Worm (Caenorhabditis elegans) whole organism, young adult: ENCODE data around the gene rpap-3.

ENCODE experiments used
- B0019.2 ChIP-seq: fragments of 200-800 bp; sonication (Bioruptor generic); conservative IDR thresholded peaks from 2 replicates; pipeline ENCODE4 v1.3.6; 2022; ENCODE audit warnings: missing genetic modification reagents, missing genetic modification characterization, missing compliant biosample characterization
- B0261.1 ChIP-seq: sonication (generic microtip); optimal IDR thresholded peaks from 2 replicates; lab custom pipeline; 2016; ENCODE audit warnings: mild to moderate bottlenecking, missing genetic modification characterization, moderate library complexity, missing compliant biosample characterization
- B0336.3 ChIP-seq: fragments of 200-800 bp; sonication (Bioruptor generic); IDR thresholded peaks from 2 replicates; pipeline ENCODE4 v1.3.6; 2022; ENCODE audit warnings: missing genetic modification characterization, missing compliant biosample characterization
- F10E7.11 ChIP-seq: sonication (generic microtip); optimal IDR thresholded peaks from 2 replicates; lab custom pipeline; 2017; ENCODE audit warnings: mild to moderate bottlenecking, missing genetic modification characterization, moderate library complexity, missing compliant biosample characterization
- F33H1.4 ChIP-seq: fragments of 200-800 bp; sonication (Bioruptor generic); IDR thresholded peaks from 2 replicates; pipeline ENCODE4 v1.3.6; 2022; ENCODE audit warnings: missing genetic modification reagents, missing genetic modification characterization, missing compliant biosample characterization
- F57A8.1 ChIP-seq: fragments of 200-800 bp; sonication (Bioruptor generic); optimal IDR thresholded peaks from 2 replicates; lab custom pipeline; 2018; ENCODE audit warnings: mild to moderate bottlenecking, missing genetic modification characterization, moderate library complexity, missing compliant biosample characterization
- T07F8.4 ChIP-seq: sonication (generic microtip); optimal IDR thresholded peaks from 2 replicates; lab custom pipeline; 2016; ENCODE audit warnings: mild to moderate bottlenecking, missing genetic modification characterization, moderate library complexity, missing compliant biosample characterization
- T26A5.8 ChIP-seq: sonication (generic microtip); optimal IDR thresholded peaks from 2 replicates; lab custom pipeline; 2016; ENCODE audit warnings: missing genetic modification characterization, missing compliant biosample characterization
- Y67H2A.10 ChIP-seq: fragments of 200-800 bp; sonication (Bioruptor generic); conservative IDR thresholded peaks from 2 replicates; pipeline ENCODE4 v1.3.6; 2022; ENCODE audit warnings: missing genetic modification reagents, missing genetic modification characterization, missing compliant biosample characterization
- Y79H2A.3 ChIP-seq: fragments of 200-800 bp; sonication (Bioruptor generic); conservative IDR thresholded peaks from 2 replicates; pipeline ENCODE4 v1.3.6; 2022; ENCODE audit warnings: missing genetic modification reagents, missing genetic modification characterization, missing compliant biosample characterization
- ZK185.1 ChIP-seq: sonication (generic microtip); optimal IDR thresholded peaks from 2 replicates; lab custom pipeline; 2016; ENCODE audit warnings: mild to moderate bottlenecking, missing genetic modification characterization, missing compliant biosample characterization; ENCODE audit not compliant: poor library complexity, severe bottlenecking
- aptf-2 ChIP-seq: fragments of 200-800 bp; sonication (Bioruptor generic); conservative IDR thresholded peaks from 2 replicates; pipeline ENCODE4 v1.3.6; 2022; ENCODE audit warnings: missing genetic modification reagents, missing genetic modification characterization, missing compliant biosample characterization
- atf-7 ChIP-seq: sonication (generic microtip); optimal IDR thresholded peaks from 2 replicates; lab custom pipeline; 2017; ENCODE audit warnings: mild to moderate bottlenecking, missing genetic modification characterization, missing compliant biosample characterization
- attf-3 ChIP-seq: fragments of 200-800 bp; sonication (Bioruptor generic); conservative IDR thresholded peaks from 2 replicates; pipeline ENCODE4 v1.3.6; 2022; ENCODE audit warnings: missing genetic modification reagents, missing genetic modification characterization, missing compliant biosample characterization
- bed-1 ChIP-seq: fragments of 200-800 bp; sonication (Bioruptor generic); IDR thresholded peaks from 2 replicates; pipeline ENCODE4 v1.3.6; 2022; ENCODE audit warnings: missing genetic modification reagents, missing genetic modification characterization, missing compliant biosample characterization
- ccch-3 ChIP-seq: fragments of 200-800 bp; sonication (Bioruptor generic); optimal IDR thresholded peaks from 2 replicates; lab custom pipeline; 2018; ENCODE audit warnings: mild to moderate bottlenecking, missing genetic modification characterization, missing compliant biosample characterization
- cebp-1 ChIP-seq, 2 experiments: fragments of 200-800 bp in 1 of 2; sonication (Bioruptor generic) in 1 of 2; sonication (generic microtip) in 1 of 2; IDR thresholded peaks in 1 of 2; optimal IDR thresholded peaks in 1 of 2; 2 replicates each; pipeline versions ENCODE4 v1.3.6 to Lab custom; 2017 to 2022; ENCODE audit warnings: missing compliant biosample characterization in 2 of 2, missing genetic modification characterization in 2 of 2, mild to moderate bottlenecking in 1 of 2, missing genetic modification reagents in 1 of 2, moderate library complexity in 1 of 2
- ceh-100 ChIP-seq: fragments of 200-800 bp; sonication (Bioruptor generic); IDR thresholded peaks from 2 replicates; pipeline ENCODE4 v1.3.6; 2022; ENCODE audit warnings: missing genetic modification reagents, missing genetic modification characterization, missing compliant biosample characterization
- ceh-58 ChIP-seq: fragments of 200-800 bp; sonication (Bioruptor generic); IDR thresholded peaks from 2 replicates; pipeline ENCODE4 v1.3.6; 2022; ENCODE audit warnings: missing genetic modification characterization, missing compliant biosample characterization
- dpl-1 ChIP-seq: fragments of 150-350 bp; optimal IDR thresholded peaks from 2 replicates; lab custom pipeline; 2014; ENCODE audit warnings: missing biosample characterization, missing genetic modification reagents, missing genetic modification characterization
- egl-18 ChIP-seq: fragments of 200-800 bp; sonication (Bioruptor generic); IDR thresholded peaks from 2 replicates; pipeline ENCODE4 v1.3.6; 2022; ENCODE audit warnings: missing genetic modification reagents, missing genetic modification characterization, missing compliant biosample characterization
- egrh-3 ChIP-seq: fragments of 200-800 bp; sonication (Bioruptor generic); IDR thresholded peaks from 2 replicates; pipeline ENCODE4 v1.3.6; 2022; ENCODE audit warnings: missing genetic modification reagents, missing genetic modification characterization, missing compliant biosample characterization
- ets-4 ChIP-seq: fragments of 200-800 bp; sonication (Bioruptor generic); optimal IDR thresholded peaks from 2 replicates; lab custom pipeline; 2018; ENCODE audit warnings: mild to moderate bottlenecking, missing genetic modification characterization, missing compliant biosample characterization
- hlh-12 ChIP-seq: sonication (generic microtip); optimal IDR thresholded peaks from 2 replicates; lab custom pipeline; 2016; ENCODE audit warnings: missing genetic modification characterization, missing compliant biosample characterization
- hrde-1 ChIP-seq: sonication (generic microtip); optimal IDR thresholded peaks from 2 replicates; lab custom pipeline; 2016; ENCODE audit warnings: missing genetic modification characterization, mild to moderate bottlenecking, missing compliant biosample characterization, moderate library complexity, missing genotype, missing genetic modification reagents, borderline replicate concordance
- lag-1 ChIP-seq: fragments of 200-800 bp; sonication (Bioruptor generic); IDR thresholded peaks from 2 replicates; pipeline ENCODE4 v1.3.6; 2022; ENCODE audit warnings: missing genetic modification reagents, missing genetic modification characterization, missing compliant biosample characterization
- let-526 ChIP-seq: fragments of 200-800 bp; sonication (Bioruptor generic); IDR thresholded peaks from 2 replicates; pipeline ENCODE4 v1.3.6; 2022; ENCODE audit warnings: missing genetic modification reagents, missing genetic modification characterization, missing compliant biosample characterization
- lin-40 ChIP-seq: sonication (generic microtip); optimal IDR thresholded peaks from 2 replicates; lab custom pipeline; 2016; ENCODE audit warnings: missing genetic modification characterization, mild to moderate bottlenecking, missing compliant biosample characterization, missing genotype, missing genetic modification reagents
- lir-1 ChIP-seq: fragments of 200-800 bp; sonication (Bioruptor generic); conservative IDR thresholded peaks from 2 replicates; pipeline ENCODE4 v1.3.6; 2022; ENCODE audit warnings: missing genetic modification reagents, missing genetic modification characterization, missing compliant biosample characterization
- madf-6 ChIP-seq: fragments of 200-800 bp; sonication (Bioruptor generic); IDR thresholded peaks from 2 replicates; pipeline ENCODE4 v1.3.6; 2022; ENCODE audit warnings: missing genetic modification reagents, missing genetic modification characterization, missing compliant biosample characterization
- mcd-1 ChIP-seq: fragments of 200-800 bp; sonication (Bioruptor generic); IDR thresholded peaks from 2 replicates; pipeline ENCODE4 v1.3.6; 2022; ENCODE audit warnings: missing genetic modification reagents, missing genetic modification characterization, missing compliant biosample characterization
- mxl-1 ChIP-seq: sonication (generic microtip); optimal IDR thresholded peaks from 2 replicates; lab custom pipeline; 2016; ENCODE audit warnings: missing genetic modification characterization, missing compliant biosample characterization
- nhr-120 ChIP-seq: fragments of 200-800 bp; sonication (Bioruptor generic); IDR thresholded peaks from 2 replicates; pipeline ENCODE4 v1.3.6; 2022; ENCODE audit warnings: missing genetic modification characterization, missing compliant biosample characterization
- nhr-179 ChIP-seq: sonication (generic microtip); optimal IDR thresholded peaks from 2 replicates; lab custom pipeline; 2016; ENCODE audit warnings: mild to moderate bottlenecking, missing genetic modification characterization, missing compliant biosample characterization
- nhr-90 ChIP-seq: sonication (generic microtip); optimal IDR thresholded peaks from 2 replicates; lab custom pipeline; 2016; ENCODE audit warnings: missing genotype, mild to moderate bottlenecking, missing genetic modification characterization, missing compliant biosample characterization
- sdz-38 ChIP-seq: sonication (generic microtip); optimal IDR thresholded peaks from 2 replicates; lab custom pipeline; 2016; ENCODE audit warnings: missing genotype, missing genetic modification characterization, missing compliant biosample characterization
- snpc-1.1 ChIP-seq: sonication (generic microtip); optimal IDR thresholded peaks from 2 replicates; lab custom pipeline; 2017; ENCODE audit warnings: missing genetic modification characterization, mild to moderate bottlenecking, missing compliant biosample characterization, antibody characterized with exemption, moderate library complexity, missing genotype, missing genetic modification reagents; ENCODE audit not compliant: insufficient read depth
- snpc-4 ChIP-seq, 5 experiments: fragments of 150-350 bp in 1 of 5; sonication (generic microtip) in 4 of 5; optimal IDR thresholded peaks; 2 replicates each; lab custom pipeline; 2014 to 2018; ENCODE audit warnings: missing genetic modification characterization in 5 of 5, missing biosample characterization in 3 of 5, antibody characterized with exemption in 2 of 5, mild to moderate bottlenecking in 2 of 5, missing compliant biosample characterization in 2 of 5, missing genotype in 2 of 5, moderate library complexity in 2 of 5, missing genetic modification reagents in 1 of 5
- unc-130 ChIP-seq: sonication (generic microtip); optimal IDR thresholded peaks from 2 replicates; lab custom pipeline; 2016; ENCODE audit warnings: missing genetic modification reagents, missing genetic modification characterization, missing compliant biosample characterization
- xnd-1 ChIP-seq: sonication (generic microtip); optimal IDR thresholded peaks from 2 replicates; lab custom pipeline; 2016; ENCODE audit warnings: missing genotype, missing genetic modification reagents, missing genetic modification characterization, missing compliant biosample characterization
- ztf-22 ChIP-seq: fragments of 200-800 bp; sonication (Bioruptor generic); optimal IDR thresholded peaks from 2 replicates; lab custom pipeline; 2018; ENCODE audit warnings: mild to moderate bottlenecking, missing genetic modification characterization, moderate library complexity, missing compliant biosample characterization
- ztf-25 ChIP-seq: fragments of 200-800 bp; sonication (Bioruptor generic); IDR thresholded peaks from 2 replicates; pipeline ENCODE4 v1.3.6; 2022; ENCODE audit warnings: missing genetic modification reagents, missing genetic modification characterization, missing compliant biosample characterization
- ztf-6 ChIP-seq: fragments of 200-800 bp; sonication (Bioruptor generic); IDR thresholded peaks from 2 replicates; pipeline ENCODE4 v1.3.6; 2022; ENCODE audit warnings: missing genetic modification reagents, missing genetic modification characterization, missing compliant biosample characterization

The rpap-3 gene

DNA sequence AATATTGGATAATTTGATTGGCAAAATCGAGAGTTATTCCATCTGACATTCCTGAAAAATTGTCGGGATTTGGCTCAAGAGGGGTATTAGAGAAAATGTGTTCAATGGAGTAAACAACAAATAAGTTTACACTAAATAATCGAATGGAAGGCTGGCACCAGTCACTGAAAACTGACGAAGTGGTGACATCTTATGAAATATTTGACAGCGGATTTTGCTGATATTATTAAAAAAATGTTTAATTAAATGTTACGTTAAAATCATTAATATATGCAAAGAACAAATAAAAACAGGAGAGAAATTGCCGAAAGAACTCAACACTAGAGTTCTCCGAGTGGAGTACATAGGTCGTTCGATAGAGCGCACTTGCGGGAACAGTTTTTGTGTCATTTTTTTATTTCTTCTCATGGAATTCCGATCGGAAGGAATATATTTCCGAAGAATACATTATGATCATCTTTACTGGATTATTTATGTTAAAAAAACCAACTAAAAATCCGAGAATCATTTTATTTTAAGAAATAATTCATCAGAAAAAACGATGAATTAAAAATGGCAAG is 6.8 kb upstream of the rpap-3 start, which contains the start of gene tag-322 (continued):
- TF ChIP-seq cebp-1 (GFP tag; IDR thresholded peaks at IDR 0.05; lab: Robert Waterston, UW) (no peak), cebp-1 (tag; optimal IDR thresholded peaks at IDR 0.05; lab: Kevin White, UChicago) (peak; percentile 41), F10E7.11 (tag; lab: Kevin White, UChicago) (no peak), B0261.1 (no peak), ccch-3 (no peak), hrde-1 (tag; lab: Kevin White, UChicago) (no peak), egl-18 (GFP tag; lab: Robert Waterston, UW) (no peak), Y79H2A.3 (GFP tag; lab: Robert Waterston, UW) (no peak), snpc-4 (GFP tag; optimal IDR thresholded peaks at IDR 0.05; lab: Kevin White, UChicago) (no peak), snpc-4 (tag; optimal IDR thresholded peaks at IDR 0.05; lab: Kevin White, UChicago) (peak in 2 of 4 experiments; percentile 19 to 42), lin-40 (tag; lab: Kevin White, UChicago) (peak; percentile 41), snpc-1.1 (tag; lab: Kevin White, UChicago) (no peak), xnd-1 (no peak), egrh-3 (GFP tag; lab: Robert Waterston, UW) (no peak), dpl-1 (no peak), ceh-58 (GFP tag; lab: Robert Waterston, UW) (no peak), madf-6 (GFP tag; lab: Robert Waterston, UW) (peak; percentile 59), ztf-22 (GFP tag; lab: Kevin White, UChicago) (no peak), B0019.2 (GFP tag; lab: Robert Waterston, UW) (no peak), atf-7 (tag; lab: Kevin White, UChicago) (no peak), mcd-1 (peak; percentile 93), Y67H2A.10 (GFP tag; lab: Robert Waterston, UW) (no peak), lir-1 (no peak), mxl-1 (tag; lab: Kevin White, UChicago) (no peak), bed-1 (GFP tag; lab: Robert Waterston, UW) (no peak), nhr-90 (tag; lab: Kevin White, UChicago) (no peak), sdz-38 (tag; lab: Kevin White, UChicago) (no peak), F33H1.4 (GFP tag; lab: Robert Waterston, UW) (peak; percentile 47; the same call in 1 of the 2 replicates), attf-3 (no peak), B0336.3 (GFP tag; lab: Robert Waterston, UW) (0 out of 2 replicates have a peak, but pooled peaks have one; percentile 39), nhr-179 (tag; lab: Kevin White, UChicago) (no peak), ztf-6 (GFP tag; lab: Robert Waterston, UW) (no peak), aptf-2 (no peak), ztf-25 (GFP tag; lab: Robert Waterston, UW) (no peak), F57A8.1 (no peak), T07F8.4 (tag; lab: Kevin White, UChicago) (no peak), let-526 (no peak), ets-4 (no peak), ceh-100 (GFP tag; lab: Robert Waterston, UW) (0 out of 2 replicates have a peak, but pooled peaks have one; percentile 24), nhr-120 (GFP tag; lab: Robert Waterston, UW) (no peak), ZK185.1 (tag; lab: Kevin White, UChicago) (peak; percentile 35), hlh-12 (tag; lab: Kevin White, UChicago) (no peak), lag-1 (GFP tag; lab: Robert Waterston, UW) (no peak), unc-130 (GFP tag; lab: Kevin White, UChicago) (no peak), T26A5.8 (tag; lab: Kevin White, UChicago) (no peak)
- TF ChIP-seq, all 124 proteins: peak for 22
